Worm (Caenorhabditis elegans) whole organism, late embryonic: ENCODE measurements around the gene F37A8.2.

ENCODE experiments used
- eyg-1 ChIP-seq: sonication (generic microtip); optimal IDR thresholded peaks from 2 replicates; lab custom pipeline; 2016; ENCODE audit warnings: missing genotype, missing genetic modification characterization, missing compliant biosample characterization
- lin-11 ChIP-seq: fragments of 200-800 bp; sonication (Bioruptor generic); optimal IDR thresholded peaks from 2 replicates; lab custom pipeline; 2018; ENCODE audit warnings: mild to moderate bottlenecking, missing genetic modification characterization, missing compliant biosample characterization

DNA sequence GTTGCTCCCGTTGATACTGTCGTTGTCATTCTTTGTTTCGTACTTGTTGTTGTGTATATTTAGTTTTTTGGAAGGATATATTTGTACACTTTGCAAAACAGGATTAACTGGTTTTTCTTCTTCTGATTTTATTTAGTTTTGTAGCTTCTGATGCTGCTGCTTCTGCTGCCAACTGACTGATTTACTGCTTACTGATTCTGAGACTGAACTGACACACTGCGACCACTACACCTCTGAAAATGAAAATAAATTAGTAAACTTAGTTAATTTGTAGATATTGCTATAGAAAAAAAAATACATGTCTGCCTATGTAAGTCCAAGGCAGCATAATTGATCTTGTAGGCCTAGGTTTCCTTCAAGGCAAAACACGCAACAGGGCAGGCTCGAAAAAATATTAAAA is 41.4 kb upstream of the F37A8.2 start, which contains the start of gene R10E9.4:
- no peak for TF ChIP-seq lin-11
- TF ChIP-seq eyg-1 (tag; lab: Kevin White, UChicago) = no peak
